Worm (Caenorhabditis elegans): Measurements from ENCODE around the gene ZK131.11.
"Not testable (repeated sequence)": the region's sequence is repeated elsewhere in the genome, so short reads cannot be mapped to it uniquely, and the experiment has no call there.

DNA sequence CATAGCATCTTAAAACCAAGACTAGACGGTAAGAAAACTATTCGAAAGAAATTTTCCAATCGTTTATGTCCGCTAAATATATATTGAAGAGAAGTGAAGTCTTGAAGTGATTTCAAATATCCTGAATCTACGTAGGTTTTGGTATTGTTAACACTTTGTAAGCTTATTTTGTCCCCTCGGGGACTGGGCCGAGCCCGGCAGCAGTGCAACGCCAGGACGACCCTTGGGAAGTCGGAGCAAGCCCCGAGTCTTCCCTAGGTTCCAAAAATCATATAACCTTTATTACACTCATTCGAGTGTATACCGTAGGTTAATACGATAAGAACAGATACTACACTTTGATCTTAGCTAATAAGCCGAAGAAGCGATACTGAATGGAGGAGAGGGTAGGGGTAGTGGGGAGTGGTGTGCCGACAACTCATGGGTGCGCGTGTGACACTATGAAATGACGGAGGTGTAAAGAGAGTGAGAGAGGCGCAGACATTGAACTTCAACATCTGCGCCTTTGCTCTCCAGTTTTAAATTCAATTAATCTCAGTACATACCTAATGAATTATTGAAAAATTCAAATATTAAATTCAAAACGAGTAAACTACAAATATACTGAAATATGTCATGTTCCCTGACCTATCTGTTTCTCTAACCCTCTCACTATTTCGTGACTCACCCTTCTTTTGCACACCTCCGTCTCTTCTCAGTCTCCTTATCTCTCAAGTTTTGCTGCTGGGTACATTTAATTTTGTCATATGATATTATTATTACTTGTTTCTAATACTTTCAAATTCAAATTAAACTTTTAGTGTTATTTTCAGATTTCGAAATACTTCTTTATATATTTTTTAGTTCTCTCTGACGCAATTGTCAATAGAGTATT, 37.3 kb downstream of the ZK131.11 start:
- not testable (repeated sequence) for TF ChIP-seq tab-1 (GFP tag; IDR thresholded peaks at IDR 0.05); klf-2 (GFP tag; conservative IDR thresholded peaks at IDR 0.05); ztf-23 (GFP tag; IDR thresholded peaks at IDR 0.05); T22C8.4 (GFP tag; IDR thresholded peaks at IDR 0.05); ref-1 (GFP tag; conservative IDR thresholded peaks at IDR 0.05); ztf-29 (GFP tag; IDR thresholded peaks at IDR 0.05)

Data from whole organism, midembryonic.